Fruit fly (Drosophila melanogaster): Measurements from ENCODE around the gene CG12991.

- no peak for TF ChIP-seq dac (GFP tag; optimal IDR thresholded peaks at IDR 0.05)
- TF ChIP-seq dsx (GFP tag; optimal IDR thresholded peaks at IDR 0.05; ENCODE audit: poor library complexity, severe bottlenecking) = peak; percentile 10
- TF ChIP-seq CG10631 (GFP tag; optimal IDR thresholded peaks at IDR 0.05) = no peak
- TF ChIP-seq esn (GFP tag; optimal IDR thresholded peaks at IDR 0.05) = peak; percentile 42
- TF ChIP-seq Blimp-1 (GFP tag; optimal IDR thresholded peaks at IDR 0.05) = no peak
- TF ChIP-seq Smox (GFP tag; optimal IDR thresholded peaks at IDR 0.05) = peak; percentile 40
- no peak for TF ChIP-seq salr (GFP tag; optimal IDR thresholded peaks at IDR 0.05)
- TF ChIP-seq CG4318 (GFP tag; optimal IDR thresholded peaks at IDR 0.05) = no peak
- no peak for TF ChIP-seq Lpt (GFP tag; optimal IDR thresholded peaks at IDR 0.05)
- TF ChIP-seq achi (GFP tag; optimal IDR thresholded peaks at IDR 0.05) = peak; percentile 13
- TF ChIP-seq CG32006 (GFP tag; optimal IDR thresholded peaks at IDR 0.05) = peak; percentile 36
- TF ChIP-seq fd59A (GFP tag; optimal IDR thresholded peaks at IDR 0.05) = no peak
- peak; percentile 16 for TF ChIP-seq CG6792 (GFP tag; optimal IDR thresholded peaks at IDR 0.05)
- TF ChIP-seq Eip75B (GFP tag; optimal IDR thresholded peaks at IDR 0.05) = no peak
These were observed at the start of gene CG12991 for dm6 chrX:17579782-17580451.
